Worm (Caenorhabditis elegans) whole organism, late embryonic: ENCODE measurements around the gene R08F11.7.

ENCODE experiments used
- C08G9.2 ChIP-seq: sonication (generic microtip); optimal IDR thresholded peaks from 2 replicates; lab custom pipeline; 2016; ENCODE audit warnings: mild to moderate bottlenecking, missing genetic modification characterization, moderate library complexity, missing compliant biosample characterization
- C38D4.7 ChIP-seq: fragments of 200-800 bp; sonication (Bioruptor generic); optimal IDR thresholded peaks from 2 replicates; lab custom pipeline; 2018; ENCODE audit warnings: mild to moderate bottlenecking, missing genetic modification characterization, moderate library complexity, missing compliant biosample characterization
- F13H6.1 ChIP-seq: sonication (generic microtip); optimal IDR thresholded peaks from 2 replicates; lab custom pipeline; 2016; ENCODE audit warnings: missing genetic modification characterization, missing compliant biosample characterization
- K09A11.1 ChIP-seq: sonication (generic microtip); optimal IDR thresholded peaks from 2 replicates; lab custom pipeline; 2017; ENCODE audit warnings: antibody characterized with exemption, mild to moderate bottlenecking, missing genetic modification characterization, missing compliant biosample characterization; ENCODE audit not compliant: insufficient read depth
- T23F11.4 ChIP-seq: fragments of 200-800 bp; sonication (Bioruptor generic); optimal IDR thresholded peaks from 2 replicates; lab custom pipeline; 2018; ENCODE audit warnings: mild to moderate bottlenecking, missing genetic modification characterization, missing compliant biosample characterization
- Y22D7AL.16 ChIP-seq: sonication (generic microtip); optimal IDR thresholded peaks from 2 replicates; lab custom pipeline; 2016; ENCODE audit warnings: missing genetic modification characterization, missing compliant biosample characterization
- ahr-1 ChIP-seq: sonication (generic microtip); optimal IDR thresholded peaks from 2 replicates; lab custom pipeline; 2016; ENCODE audit warnings: missing genetic modification characterization, missing compliant biosample characterization
- ceh-14 ChIP-seq: sonication (generic microtip); optimal IDR thresholded peaks from 2 replicates; lab custom pipeline; 2016; ENCODE audit warnings: missing genotype, missing genetic modification characterization, missing compliant biosample characterization
- ceh-18 ChIP-seq: sonication (generic microtip); optimal IDR thresholded peaks from 2 replicates; lab custom pipeline; 2016; ENCODE audit warnings: missing genetic modification characterization, missing compliant biosample characterization
- ceh-19 ChIP-seq: fragments of 200-800 bp; sonication (Bioruptor generic); optimal IDR thresholded peaks from 2 replicates; lab custom pipeline; 2018; ENCODE audit warnings: mild to moderate bottlenecking, missing genetic modification characterization, missing compliant biosample characterization
- ceh-24 ChIP-seq: sonication (generic microtip); optimal IDR thresholded peaks from 2 replicates; lab custom pipeline; 2016; ENCODE audit warnings: mild to moderate bottlenecking, missing genetic modification characterization, missing compliant biosample characterization
- ceh-31 ChIP-seq: sonication (generic microtip); optimal IDR thresholded peaks from 2 replicates; lab custom pipeline; 2016; ENCODE audit warnings: missing genetic modification characterization, missing compliant biosample characterization
- ceh-34 ChIP-seq: sonication (generic microtip); optimal IDR thresholded peaks from 2 replicates; lab custom pipeline; 2016; ENCODE audit warnings: mild to moderate bottlenecking, missing genetic modification characterization, missing compliant biosample characterization
- ceh-45 ChIP-seq: fragments of 200-800 bp; sonication (Bioruptor generic); IDR thresholded peaks from 2 replicates; pipeline ENCODE4 v1.3.6; 2022; ENCODE audit warnings: missing genetic modification reagents, missing genetic modification characterization, missing compliant biosample characterization
- ceh-9 ChIP-seq: sonication (generic microtip); optimal IDR thresholded peaks from 2 replicates; lab custom pipeline; 2016; ENCODE audit warnings: mild to moderate bottlenecking, missing genetic modification characterization, inconsistent platforms, missing compliant biosample characterization
- dve-1 ChIP-seq: sonication (generic microtip); optimal IDR thresholded peaks from 2 replicates; lab custom pipeline; 2017; ENCODE audit warnings: antibody characterized with exemption, mild to moderate bottlenecking, missing genetic modification characterization, missing compliant biosample characterization
- elt-2 ChIP-seq: sonication (generic microtip); optimal IDR thresholded peaks from 2 replicates; lab custom pipeline; 2016; ENCODE audit warnings: missing genetic modification reagents, missing genetic modification characterization, missing compliant biosample characterization
- fax-1 ChIP-seq: sonication (generic microtip); optimal IDR thresholded peaks from 2 replicates; lab custom pipeline; 2016; ENCODE audit warnings: missing genotype, missing genetic modification characterization, missing compliant biosample characterization
- fkh-10 ChIP-seq: fragments of 150-350 bp; optimal IDR thresholded peaks from 2 replicates; lab custom pipeline; 2014; ENCODE audit warnings: missing biosample characterization, missing genetic modification reagents, missing genetic modification characterization
- fkh-6 ChIP-seq: sonication (generic microtip); optimal IDR thresholded peaks from 2 replicates; lab custom pipeline; 2016; ENCODE audit warnings: missing genetic modification characterization, missing compliant biosample characterization
- gmeb-2 ChIP-seq: sonication (generic microtip); optimal IDR thresholded peaks from 2 replicates; lab custom pipeline; 2016; ENCODE audit warnings: missing genetic modification characterization, inconsistent platforms, missing compliant biosample characterization
- hlh-30 ChIP-seq: sonication (generic microtip); optimal IDR thresholded peaks from 2 replicates; lab custom pipeline; 2017; ENCODE audit warnings: antibody characterized with exemption, missing genetic modification characterization, missing compliant biosample characterization; ENCODE audit not compliant: insufficient read depth
- lin-11 ChIP-seq: fragments of 200-800 bp; sonication (Bioruptor generic); optimal IDR thresholded peaks from 2 replicates; lab custom pipeline; 2018; ENCODE audit warnings: mild to moderate bottlenecking, missing genetic modification characterization, missing compliant biosample characterization
- mec-3 ChIP-seq: sonication (generic microtip); optimal IDR thresholded peaks from 2 replicates; lab custom pipeline; 2016; ENCODE audit warnings: borderline replicate concordance, missing genetic modification characterization, missing compliant biosample characterization
- nfya-1 ChIP-seq: sonication (generic microtip); optimal IDR thresholded peaks from 2 replicates; lab custom pipeline; 2017; ENCODE audit warnings: missing genetic modification characterization, mild to moderate bottlenecking, missing compliant biosample characterization, antibody characterized with exemption, moderate library complexity
- nhr-232 ChIP-seq: sonication (generic microtip); optimal IDR thresholded peaks from 2 replicates; lab custom pipeline; 2016; ENCODE audit warnings: missing genetic modification characterization, missing compliant biosample characterization
- pat-9 ChIP-seq: fragments of 200-800 bp; sonication (Bioruptor generic); optimal IDR thresholded peaks from 2 replicates; lab custom pipeline; 2018; ENCODE audit warnings: mild to moderate bottlenecking, missing genetic modification characterization, moderate library complexity, missing compliant biosample characterization
- pax-1 ChIP-seq: fragments of 150-350 bp; optimal IDR thresholded peaks from 2 replicates; lab custom pipeline; 2014; ENCODE audit warnings: missing biosample characterization, missing genetic modification characterization
- pha-2 ChIP-seq: sonication (generic microtip); optimal IDR thresholded peaks from 2 replicates; lab custom pipeline; 2017; ENCODE audit warnings: mild to moderate bottlenecking, missing genetic modification characterization, missing compliant biosample characterization
- pqm-1 ChIP-seq: sonication (generic microtip); optimal IDR thresholded peaks from 2 replicates; lab custom pipeline; 2016; ENCODE audit warnings: missing genetic modification characterization, missing compliant biosample characterization
- pros-1 ChIP-seq: fragments of 150-350 bp; optimal IDR thresholded peaks from 2 replicates; lab custom pipeline; 2014; ENCODE audit warnings: missing biosample characterization, missing genetic modification reagents, missing genetic modification characterization
- ref-2 ChIP-seq: sonication (generic microtip); optimal IDR thresholded peaks from 2 replicates; lab custom pipeline; 2016; ENCODE audit warnings: missing genetic modification characterization, missing compliant biosample characterization
- sox-2 ChIP-seq: fragments of 200-800 bp; sonication (Bioruptor generic); IDR thresholded peaks from 2 replicates; pipeline ENCODE4 v1.3.6; 2022; ENCODE audit warnings: missing genetic modification reagents, missing genetic modification characterization, missing compliant biosample characterization
- syd-9 ChIP-seq: sonication (generic microtip); optimal IDR thresholded peaks from 2 replicates; lab custom pipeline; 2016; ENCODE audit warnings: mild to moderate bottlenecking, missing genetic modification characterization, moderate library complexity, missing compliant biosample characterization
- tbx-2 ChIP-seq: sonication (generic microtip); optimal IDR thresholded peaks from 2 replicates; lab custom pipeline; 2016; ENCODE audit warnings: missing genetic modification characterization, missing compliant biosample characterization
- unc-3 ChIP-seq, 2 experiments: fragments of 200-800 bp in 1 of 2; sonication (Bioruptor generic) in 1 of 2; sonication (generic microtip) in 1 of 2; conservative IDR thresholded peaks in 1 of 2; optimal IDR thresholded peaks in 1 of 2; 2 replicates each; pipeline versions ENCODE4 v1.3.6 to Lab custom; 2016 to 2022; ENCODE audit warnings: missing compliant biosample characterization in 2 of 2, missing genetic modification characterization in 2 of 2, missing genetic modification reagents in 1 of 2
- unc-42 ChIP-seq: sonication (generic microtip); optimal IDR thresholded peaks from 2 replicates; lab custom pipeline; 2016; ENCODE audit warnings: missing genotype, missing genetic modification characterization, missing compliant biosample characterization
- unc-55 ChIP-seq: sonication (generic microtip); optimal IDR thresholded peaks from 2 replicates; lab custom pipeline; 2017; ENCODE audit warnings: missing biosample characterization, missing genetic modification reagents, missing genetic modification characterization
- unc-86 ChIP-seq: sonication (generic microtip); optimal IDR thresholded peaks from 2 replicates; lab custom pipeline; 2016; ENCODE audit warnings: missing genetic modification characterization, missing compliant biosample characterization
- ztf-16 ChIP-seq: sonication (generic microtip); optimal IDR thresholded peaks from 2 replicates; lab custom pipeline; 2017; ENCODE audit warnings: missing genetic modification characterization, missing compliant biosample characterization

Gene R08F11.7

ce11 chrV:3799737-3800136 is 9.9 kb downstream of the R08F11.7 start:
- TF ChIP-seq ceh-45, result no peak
- no peak for TF ChIP-seq C38D4.7 (GFP tag; lab: Kevin White, UChicago)
- no peak for TF ChIP-seq sox-2 (GFP tag; lab: Robert Waterston, UW)
- TF ChIP-seq hlh-30, result no peak
- TF ChIP-seq ceh-19, result no peak
- no peak for TF ChIP-seq C08G9.2
- no peak for TF ChIP-seq pros-1 (tag; lab: Kevin White, UChicago)
- TF ChIP-seq nhr-232 (tag; lab: Kevin White, UChicago), result no peak
- TF ChIP-seq K09A11.1 (tag; lab: Kevin White, UChicago), result no peak
- no peak for TF ChIP-seq gmeb-2 (tag; lab: Kevin White, UChicago)
- TF ChIP-seq Y22D7AL.16 (tag; lab: Kevin White, UChicago), result no peak
- TF ChIP-seq ztf-16 (tag; lab: Kevin White, UChicago), result no peak
- TF ChIP-seq pax-1 (tag; lab: Kevin White, UChicago), result no peak

ce11 chrV:3800378-3800777 is 10.5 kb downstream of the R08F11.7 start, which contains the start of gene srt-30:
Gene srt-30, minus strand, starts transcription at chrV:3800478.
- TF ChIP-seq ceh-18 (tag; lab: Kevin White, UChicago) (no peak), ceh-24 (tag; lab: Kevin White, UChicago) (no peak), ref-2 (tag; lab: Kevin White, UChicago) (no peak), fkh-10 (GFP tag; lab: Kevin White, UChicago) (no peak), syd-9 (no peak), fax-1 (tag; lab: Kevin White, UChicago) (no peak), sox-2 (GFP tag; lab: Robert Waterston, UW) (no peak), tbx-2 (tag; lab: Kevin White, UChicago) (no peak), F13H6.1 (tag; lab: Kevin White, UChicago) (no peak), ceh-19 (no peak), ceh-9 (tag; lab: Kevin White, UChicago) (no peak), mec-3 (tag; lab: Kevin White, UChicago) (no peak), ceh-14 (tag; lab: Kevin White, UChicago) (no peak), elt-2 (tag; lab: Kevin White, UChicago) (no peak), unc-3 (GFP tag; conservative IDR thresholded peaks at IDR 0.05; lab: Robert Waterston, UW) (no peak), unc-3 (tag; optimal IDR thresholded peaks at IDR 0.05; lab: Kevin White, UChicago) (no peak), unc-42 (no peak), unc-86 (tag; lab: Kevin White, UChicago) (no peak), ztf-16 (tag; lab: Kevin White, UChicago) (no peak)

- TF ChIP-seq pros-1 (tag; lab: Kevin White, UChicago) (no peak), pha-2 (tag; lab: Kevin White, UChicago) (no peak), dve-1 (no peak)
Measured at ce11 chrV:3801787-3802417, 12.0 kb downstream of the R08F11.7 start.

- no peak for TF ChIP-seq mec-3 (tag; lab: Kevin White, UChicago)
- no peak for TF ChIP-seq pqm-1 (tag; lab: Kevin White, UChicago)
- no peak for TF ChIP-seq ceh-34 (tag; lab: Kevin White, UChicago)
- TF ChIP-seq lin-11 (tag; lab: Kevin White, UChicago), result no peak
- TF ChIP-seq pha-2 (tag; lab: Kevin White, UChicago), result no peak
- TF ChIP-seq ceh-45, result no peak
- no peak for TF ChIP-seq sox-2 (GFP tag; lab: Robert Waterston, UW)
- no peak for TF ChIP-seq pros-1 (tag; lab: Kevin White, UChicago)
- TF ChIP-seq ceh-31, result no peak
- no peak for TF ChIP-seq fkh-6 (tag; lab: Kevin White, UChicago)
- no peak for TF ChIP-seq T23F11.4 (GFP tag; lab: Kevin White, UChicago)
- no peak for TF ChIP-seq ceh-19
- TF ChIP-seq nfya-1 (tag; lab: Kevin White, UChicago), result no peak
- no peak for TF ChIP-seq ceh-9 (tag; lab: Kevin White, UChicago)
- no peak for TF ChIP-seq pat-9 (tag; lab: Kevin White, UChicago)
- no peak for TF ChIP-seq nhr-232 (tag; lab: Kevin White, UChicago)
- TF ChIP-seq unc-55 (GFP tag; lab: Kevin White, UChicago), result no peak
- no peak for TF ChIP-seq ahr-1 (tag; lab: Kevin White, UChicago)
Measured at ce11 chrV:3803343-3803742, 13.5 kb downstream of the R08F11.7 start, which contains the start of gene cyp-33C8. Gene cyp-33C8, minus strand, starts transcription at chrV:3803542.
